Worm (Caenorhabditis elegans) whole organism, young adult: Measurements from ENCODE around the gene srh-217.

Source experiments
- B0019.2 ChIP-seq: fragments of 200-800 bp; sonication (Bioruptor generic); conservative IDR thresholded peaks from 2 replicates; pipeline ENCODE4 v1.3.6; 2022; ENCODE audit warnings: missing genetic modification reagents, missing genetic modification characterization, missing compliant biosample characterization
- B0035.1 ChIP-seq: sonication (generic microtip); optimal IDR thresholded peaks from 2 replicates; lab custom pipeline; 2016; ENCODE audit warnings: missing genetic modification characterization, mild to moderate bottlenecking, missing compliant biosample characterization, missing genotype, missing genetic modification reagents
- B0261.1 ChIP-seq: sonication (generic microtip); optimal IDR thresholded peaks from 2 replicates; lab custom pipeline; 2016; ENCODE audit warnings: mild to moderate bottlenecking, missing genetic modification characterization, moderate library complexity, missing compliant biosample characterization
- B0336.3 ChIP-seq: fragments of 200-800 bp; sonication (Bioruptor generic); IDR thresholded peaks from 2 replicates; pipeline ENCODE4 v1.3.6; 2022; ENCODE audit warnings: missing genetic modification characterization, missing compliant biosample characterization
- C06A6.2 ChIP-seq: fragments of 200-800 bp; sonication (Bioruptor generic); conservative IDR thresholded peaks from 2 replicates; pipeline ENCODE4 v1.3.6; 2022; ENCODE audit warnings: missing genetic modification characterization, missing compliant biosample characterization
- K11D2.4 ChIP-seq: fragments of 200-800 bp; sonication (Bioruptor generic); IDR thresholded peaks from 2 replicates; pipeline ENCODE4 v1.3.6; 2022; ENCODE audit warnings: missing genetic modification reagents, missing genetic modification characterization, missing compliant biosample characterization
- T07F8.4 ChIP-seq: sonication (generic microtip); optimal IDR thresholded peaks from 2 replicates; lab custom pipeline; 2016; ENCODE audit warnings: mild to moderate bottlenecking, missing genetic modification characterization, moderate library complexity, missing compliant biosample characterization
- Y53F4B.3 ChIP-seq: fragments of 200-800 bp; sonication (Bioruptor generic); IDR thresholded peaks from 2 replicates; pipeline ENCODE4 v1.3.6; 2022; ENCODE audit warnings: missing genetic modification reagents, missing genetic modification characterization, missing compliant biosample characterization
- Y56A3A.18 ChIP-seq: fragments of 200-800 bp; sonication (Bioruptor generic); IDR thresholded peaks from 2 replicates; pipeline ENCODE4 v1.3.6; 2022; ENCODE audit warnings: missing genetic modification reagents, missing genetic modification characterization, missing compliant biosample characterization
- Y67H2A.10 ChIP-seq: fragments of 200-800 bp; sonication (Bioruptor generic); conservative IDR thresholded peaks from 2 replicates; pipeline ENCODE4 v1.3.6; 2022; ENCODE audit warnings: missing genetic modification reagents, missing genetic modification characterization, missing compliant biosample characterization
- Y95B8A.8 ChIP-seq: fragments of 200-800 bp; sonication (Bioruptor generic); IDR thresholded peaks from 2 replicates; pipeline ENCODE4 v1.3.6; 2022; ENCODE audit warnings: missing genetic modification reagents, missing genetic modification characterization, missing compliant biosample characterization
- attf-3 ChIP-seq: fragments of 200-800 bp; sonication (Bioruptor generic); conservative IDR thresholded peaks from 2 replicates; pipeline ENCODE4 v1.3.6; 2022; ENCODE audit warnings: missing genetic modification reagents, missing genetic modification characterization, missing compliant biosample characterization
- bed-1 ChIP-seq: fragments of 200-800 bp; sonication (Bioruptor generic); IDR thresholded peaks from 2 replicates; pipeline ENCODE4 v1.3.6; 2022; ENCODE audit warnings: missing genetic modification reagents, missing genetic modification characterization, missing compliant biosample characterization
- ccch-3 ChIP-seq: fragments of 200-800 bp; sonication (Bioruptor generic); optimal IDR thresholded peaks from 2 replicates; lab custom pipeline; 2018; ENCODE audit warnings: mild to moderate bottlenecking, missing genetic modification characterization, missing compliant biosample characterization
- ceh-100 ChIP-seq: fragments of 200-800 bp; sonication (Bioruptor generic); IDR thresholded peaks from 2 replicates; pipeline ENCODE4 v1.3.6; 2022; ENCODE audit warnings: missing genetic modification reagents, missing genetic modification characterization, missing compliant biosample characterization
- ceh-27 ChIP-seq: fragments of 200-800 bp; sonication (Bioruptor generic); optimal IDR thresholded peaks from 2 replicates; lab custom pipeline; 2018; ENCODE audit warnings: mild to moderate bottlenecking, missing genetic modification characterization, moderate library complexity, missing compliant biosample characterization
- ceh-40 ChIP-seq: fragments of 200-800 bp; sonication (Bioruptor generic); IDR thresholded peaks from 2 replicates; pipeline ENCODE4 v1.3.6; 2022; ENCODE audit warnings: missing genetic modification characterization, missing compliant biosample characterization
- ceh-91 ChIP-seq: fragments of 200-800 bp; sonication (Bioruptor generic); IDR thresholded peaks from 2 replicates; pipeline ENCODE4 v1.3.6; 2022; ENCODE audit warnings: missing genetic modification reagents, missing genetic modification characterization, missing compliant biosample characterization
- dox-1 ChIP-seq: fragments of 200-800 bp; sonication (Bioruptor generic); IDR thresholded peaks from 2 replicates; pipeline ENCODE4 v1.3.6; 2022; ENCODE audit warnings: missing genetic modification reagents, missing genetic modification characterization, missing compliant biosample characterization
- dpl-1 ChIP-seq: fragments of 150-350 bp; optimal IDR thresholded peaks from 2 replicates; lab custom pipeline; 2014; ENCODE audit warnings: missing biosample characterization, missing genetic modification reagents, missing genetic modification characterization
- efl-1 ChIP-seq: fragments of 150-350 bp; optimal IDR thresholded peaks from 2 replicates; lab custom pipeline; 2014; ENCODE audit warnings: missing biosample characterization, missing genetic modification reagents, missing genetic modification characterization
- ekl-4 ChIP-seq: fragments of 200-800 bp; sonication (Bioruptor generic); IDR thresholded peaks from 2 replicates; pipeline ENCODE4 v1.3.6; 2022; ENCODE audit warnings: missing genetic modification reagents, missing genetic modification characterization, missing compliant biosample characterization
- him-1 ChIP-seq: sonication (generic microtip); optimal IDR thresholded peaks from 2 replicates; lab custom pipeline; 2016; ENCODE audit warnings: missing genotype, missing genetic modification reagents, missing genetic modification characterization, missing compliant biosample characterization
- hrde-1 ChIP-seq: sonication (generic microtip); optimal IDR thresholded peaks from 2 replicates; lab custom pipeline; 2016; ENCODE audit warnings: missing genetic modification characterization, mild to moderate bottlenecking, missing compliant biosample characterization, moderate library complexity, missing genotype, missing genetic modification reagents, borderline replicate concordance
- let-607 ChIP-seq, 2 experiments: fragments of 200-800 bp in 1 of 2; sonication (Bioruptor generic) in 1 of 2; sonication (generic microtip) in 1 of 2; optimal IDR thresholded peaks; 2 replicates each; lab custom pipeline; 2016 to 2018; ENCODE audit warnings: mild to moderate bottlenecking in 2 of 2, missing compliant biosample characterization in 2 of 2, missing genetic modification characterization in 2 of 2, moderate library complexity in 2 of 2, missing genotype in 1 of 2
- lin-26 ChIP-seq: fragments of 200-800 bp; sonication (Bioruptor generic); IDR thresholded peaks from 2 replicates; pipeline ENCODE4 v1.3.6; 2022; ENCODE audit warnings: missing genetic modification reagents, missing genetic modification characterization, missing compliant biosample characterization
- madf-6 ChIP-seq: fragments of 200-800 bp; sonication (Bioruptor generic); IDR thresholded peaks from 2 replicates; pipeline ENCODE4 v1.3.6; 2022; ENCODE audit warnings: missing genetic modification reagents, missing genetic modification characterization, missing compliant biosample characterization
- madf-8 ChIP-seq: fragments of 200-800 bp; sonication (Bioruptor generic); conservative IDR thresholded peaks from 2 replicates; pipeline ENCODE4 v1.3.6; 2022; ENCODE audit warnings: missing genetic modification reagents, missing genetic modification characterization, missing compliant biosample characterization
- mcd-1 ChIP-seq: fragments of 200-800 bp; sonication (Bioruptor generic); IDR thresholded peaks from 2 replicates; pipeline ENCODE4 v1.3.6; 2022; ENCODE audit warnings: missing genetic modification reagents, missing genetic modification characterization, missing compliant biosample characterization
- mel-28 ChIP-seq: sonication (generic microtip); optimal IDR thresholded peaks from 2 replicates; lab custom pipeline; 2016; ENCODE audit warnings: borderline replicate concordance, mild to moderate bottlenecking, missing genetic modification characterization, missing compliant biosample characterization
- nhr-90 ChIP-seq: sonication (generic microtip); optimal IDR thresholded peaks from 2 replicates; lab custom pipeline; 2016; ENCODE audit warnings: missing genotype, mild to moderate bottlenecking, missing genetic modification characterization, missing compliant biosample characterization
- pbrm-1 ChIP-seq: fragments of 200-800 bp; sonication (Bioruptor generic); IDR thresholded peaks from 2 replicates; pipeline ENCODE4 v1.3.6; 2022; ENCODE audit warnings: missing genetic modification reagents, missing genetic modification characterization, missing compliant biosample characterization
- rec-8 ChIP-seq, 2 experiments: sonication (generic microtip); optimal IDR thresholded peaks; 2 replicates each; lab custom pipeline; 2016; ENCODE audit warnings: mild to moderate bottlenecking in 2 of 2, missing genetic modification characterization in 2 of 2, missing genetic modification reagents in 2 of 2, missing genotype in 2 of 2, missing biosample characterization in 1 of 2, missing compliant biosample characterization in 1 of 2, moderate library complexity in 1 of 2
- snpc-3.4 ChIP-seq: sonication (generic microtip); optimal IDR thresholded peaks from 2 replicates; lab custom pipeline; 2017; ENCODE audit warnings: missing genetic modification characterization, mild to moderate bottlenecking, missing compliant biosample characterization, antibody characterized with exemption, moderate library complexity, missing genotype, missing genetic modification reagents
- unc-130 ChIP-seq: sonication (generic microtip); optimal IDR thresholded peaks from 2 replicates; lab custom pipeline; 2016; ENCODE audit warnings: missing genetic modification reagents, missing genetic modification characterization, missing compliant biosample characterization
- ztf-18 ChIP-seq: sonication (generic microtip); optimal IDR thresholded peaks from 2 replicates; lab custom pipeline; 2016; ENCODE audit warnings: missing genotype, mild to moderate bottlenecking, missing genetic modification characterization, missing compliant biosample characterization
- ztf-26 ChIP-seq: sonication (generic microtip); optimal IDR thresholded peaks from 2 replicates; lab custom pipeline; 2017; ENCODE audit warnings: missing genetic modification characterization, missing compliant biosample characterization

The srh-217 gene

DNA sequence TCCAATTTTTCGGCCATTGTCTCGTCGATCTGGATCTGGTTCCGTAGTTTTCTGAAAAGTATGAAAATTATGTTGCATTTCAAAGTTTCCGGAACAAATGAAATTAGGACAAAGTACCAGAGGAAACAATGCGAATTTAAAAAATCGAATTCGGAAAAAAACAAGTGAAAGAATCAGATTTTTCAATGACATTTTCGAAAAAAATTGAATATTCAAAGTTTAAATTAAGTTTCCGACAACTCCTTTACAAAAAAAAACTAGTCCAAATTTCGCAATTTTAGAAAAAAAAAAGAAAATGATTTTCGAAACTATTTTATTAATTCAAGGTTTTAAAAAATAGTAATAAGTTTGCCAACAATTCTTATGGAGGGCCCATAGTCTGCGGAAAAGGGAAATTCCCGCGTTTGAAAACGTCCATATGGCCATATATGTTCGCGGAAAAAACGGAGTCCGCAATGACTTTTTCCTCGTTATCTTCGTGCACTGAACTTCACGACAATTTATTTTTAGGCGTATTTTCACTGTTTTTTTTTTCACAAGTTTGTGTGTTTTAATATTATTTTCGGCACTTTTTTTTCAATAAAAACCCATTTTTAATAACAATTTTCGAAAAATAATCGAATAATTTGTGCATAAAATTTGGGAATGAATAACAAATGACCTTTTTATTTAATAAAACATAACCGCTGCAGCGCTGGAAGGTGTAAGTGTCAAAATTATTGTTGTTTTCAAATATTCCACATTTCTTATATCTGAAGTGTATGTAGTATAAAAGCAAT lies 3.1 kb downstream of the srh-217 start, which contains the start of the genes fbxa-115 and Y113G7B.27:
fbxa-115 (minus strand) TSS at position 51 of the 779 bp plus-strand sequence.
Y113G7B.27 (plus strand) TSS at position 729 of the 779 bp plus-strand sequence.
- TF ChIP-seq dpl-1 (GFP tag; lab: Kevin White, UChicago) (no peak), Y95B8A.8 (GFP tag; lab: Robert Waterston, UW) (no peak), hrde-1 (tag; lab: Kevin White, UChicago) (no peak), unc-130 (no peak), ceh-91 (GFP tag; lab: Robert Waterston, UW) (no peak), dox-1 (GFP tag; lab: Robert Waterston, UW) (no peak), snpc-3.4 (tag; lab: Kevin White, UChicago) (no peak), ceh-40 (GFP tag; lab: Robert Waterston, UW) (no peak), K11D2.4 (GFP tag; lab: Robert Waterston, UW) (no peak), rec-8 (tag; optimal IDR thresholded peaks at IDR 0.05; lab: Kevin White, UChicago) (no peak), Y56A3A.18 (GFP tag; lab: Robert Waterston, UW) (no peak), pbrm-1 (GFP tag; lab: Robert Waterston, UW) (no peak), B0261.1 (tag; lab: Kevin White, UChicago) (no peak), let-607 (tag; optimal IDR thresholded peaks at IDR 0.05; lab: Kevin White, UChicago) (no peak), bed-1 (GFP tag; lab: Robert Waterston, UW) (no peak)

DNA sequence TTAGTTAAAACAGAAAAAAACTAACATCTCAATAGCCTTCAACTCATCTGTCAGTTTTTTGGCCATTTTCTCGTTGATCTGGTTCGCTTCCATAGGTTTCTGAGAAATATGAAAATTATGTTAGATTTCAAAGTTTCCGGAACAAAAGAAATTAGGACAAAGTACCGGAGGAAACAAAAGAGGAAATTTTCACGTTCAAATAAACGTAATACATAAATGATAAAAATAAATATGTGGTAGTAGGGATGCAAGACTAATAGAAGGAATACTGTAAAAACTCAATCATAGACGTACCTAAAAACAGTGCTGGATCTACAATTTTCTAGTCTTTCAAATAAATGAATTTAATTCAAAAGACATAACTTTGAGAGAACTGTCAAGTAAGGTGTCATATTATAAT lies 6.6 kb downstream of the srh-217 start, which contains the start of gene fbxa-116:
fbxa-116 (minus strand) TSS at position 101 of the 400 bp plus-strand sequence.
- no peak for TF ChIP-seq ztf-26 (tag; lab: Kevin White, UChicago)
- TF ChIP-seq efl-1 (GFP tag; lab: Kevin White, UChicago): no peak
- no peak for TF ChIP-seq B0336.3 (GFP tag; lab: Robert Waterston, UW)
- no peak for TF ChIP-seq ceh-40 (GFP tag; lab: Robert Waterston, UW)
- no peak for TF ChIP-seq ccch-3 (GFP tag; lab: Kevin White, UChicago)
- no peak for TF ChIP-seq let-607 (tag; optimal IDR thresholded peaks at IDR 0.05; lab: Kevin White, UChicago)
- TF ChIP-seq him-1 (tag; lab: Kevin White, UChicago): no peak
- TF ChIP-seq dpl-1 (GFP tag; lab: Kevin White, UChicago): no peak
- TF ChIP-seq ztf-18 (tag; lab: Kevin White, UChicago): no peak
- no peak for TF ChIP-seq mcd-1
- TF ChIP-seq nhr-90: no peak
- TF ChIP-seq ceh-27: no peak

DNA sequence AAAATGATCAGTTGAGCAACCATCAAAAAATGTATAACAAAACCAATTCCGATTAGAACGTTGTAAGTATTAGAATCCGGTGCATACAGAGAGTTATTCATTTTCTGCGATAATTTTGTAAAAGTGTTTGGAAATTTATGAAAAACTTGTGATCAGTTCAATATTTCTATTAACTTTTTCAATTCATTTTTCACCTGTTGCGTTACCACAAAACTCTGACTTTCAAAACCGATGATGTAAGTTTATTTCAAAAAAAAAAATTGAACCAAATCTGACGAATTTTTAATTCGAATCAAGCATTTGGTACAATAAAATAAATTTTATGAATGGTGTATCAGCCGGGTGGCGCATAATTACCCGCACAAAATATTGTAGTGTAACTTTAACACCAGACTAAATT lies 8.8 kb downstream of the srh-217 start, which contains the start of gene srz-16:
srz-16 (minus strand) TSS at position 101 of the 400 bp plus-strand sequence.
- TF ChIP-seq mel-28 (tag; lab: Kevin White, UChicago) (no peak), ceh-27 (no peak), B0019.2 (GFP tag; lab: Robert Waterston, UW) (no peak), attf-3 (GFP tag; lab: Robert Waterston, UW) (no peak), ekl-4 (GFP tag; lab: Robert Waterston, UW) (no peak), Y67H2A.10 (GFP tag; lab: Robert Waterston, UW) (no peak), ceh-100 (GFP tag; lab: Robert Waterston, UW) (no peak), Y53F4B.3 (GFP tag; lab: Robert Waterston, UW) (no peak), madf-8 (GFP tag; lab: Robert Waterston, UW) (no peak), madf-6 (GFP tag; lab: Robert Waterston, UW) (no peak), C06A6.2 (GFP tag; lab: Robert Waterston, UW) (no peak), lin-26 (GFP tag; lab: Robert Waterston, UW) (no peak), T07F8.4 (tag; lab: Kevin White, UChicago) (no peak), dox-1 (GFP tag; lab: Robert Waterston, UW) (no peak), B0035.1 (no peak)
- TF ChIP-seq, all 124 proteins: peak for 0
